Worm (Caenorhabditis elegans) whole organism, L4/young adult: Measurements from ENCODE around the gene pudl-1.

Source experiments
- W03F9.2 ChIP-seq: fragments of 150-350 bp; optimal IDR thresholded peaks from 2 replicates; lab custom pipeline; 2014; ENCODE audit warnings: missing biosample characterization, missing genetic modification characterization
- dao-5 ChIP-seq: sonication (generic microtip); optimal IDR thresholded peaks from 2 replicates; lab custom pipeline; 2016; ENCODE audit warnings: missing genotype, missing genetic modification characterization, moderate library complexity, missing compliant biosample characterization
- him-1 ChIP-seq: sonication (generic microtip); optimal IDR thresholded peaks from 2 replicates; lab custom pipeline; 2016; ENCODE audit warnings: missing genotype, missing genetic modification reagents, missing genetic modification characterization, missing compliant biosample characterization

DNA sequence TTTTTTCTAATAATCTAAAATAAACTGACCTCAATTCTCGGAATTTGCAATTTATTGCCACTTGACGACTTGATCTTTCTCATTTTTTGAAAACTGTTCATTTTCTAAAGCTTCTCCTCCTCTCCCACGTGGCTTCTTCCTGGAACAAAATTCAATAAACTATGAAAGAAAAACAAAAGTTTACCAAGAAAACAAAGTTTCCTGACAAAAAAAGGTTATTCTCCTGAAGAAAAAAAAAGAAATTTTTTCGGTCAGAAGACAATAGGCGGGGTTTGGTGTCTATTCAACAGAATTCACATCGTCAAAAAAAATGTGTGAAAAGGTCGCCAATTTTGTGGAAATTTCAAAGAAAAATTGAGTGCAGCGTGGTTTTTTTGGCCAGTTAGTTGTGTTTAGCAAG is 32.0 kb downstream of the pudl-1 start, which contains the start of gene Y54G2A.16:
- no peak for TF ChIP-seq W03F9.2
- no peak for TF ChIP-seq him-1
- no peak for TF ChIP-seq dao-5 (tag; lab: Kevin White, UChicago)
